Fruit fly (Drosophila melanogaster): ENCODE data around the gene Dnali1.

Gene Dnali1

dm6 chr3R:11869675-11870074 is 23.4 kb downstream of the Dnali1 start (continued):
- TF ChIP-seq CG1647 (GFP tag; optimal IDR thresholded peaks at IDR 0.05) = no peak
- peak; percentile 35 for TF ChIP-seq Fer3 (tag; optimal IDR thresholded peaks at IDR 0.05)
- peak; percentile 30 for TF ChIP-seq CG10267 (tag; optimal IDR thresholded peaks at IDR 0.05)
- peak; percentile 51 for TF ChIP-seq CG6654 (GFP tag; optimal IDR thresholded peaks at IDR 0.05)
- peak; percentile 65 for TF ChIP-seq CG11456 (GFP tag; IDR thresholded peaks at IDR 0.05)
- peak; percentile 47; the same call in 1 of the 2 replicates for TF ChIP-seq ranshi (GFP tag; IDR thresholded peaks at IDR 0.05)
- peak; percentile 34 for TF ChIP-seq D19B (GFP tag; optimal IDR thresholded peaks at IDR 0.05)
- TF ChIP-seq CG11247 (GFP tag; IDR thresholded peaks at IDR 0.05) = peak; percentile 33; the same call in 1 of the 2 replicates
- TF ChIP-seq CG6765 (GFP tag; optimal IDR thresholded peaks at IDR 0.05) = no peak
- peak; percentile 46; the same call in 1 of the 2 replicates for TF ChIP-seq CG31441 (GFP tag; IDR thresholded peaks at IDR 0.05)
- peak; percentile 3 for TF ChIP-seq Abd-B (GFP tag; optimal IDR thresholded peaks at IDR 0.05)
- peak; percentile 59 for TF ChIP-seq CG11504 (tag; optimal IDR thresholded peaks at IDR 0.05)
- peak; percentile 19 for TF ChIP-seq CG18599 (GFP tag; optimal IDR thresholded peaks at IDR 0.05)
- peak; percentile 58 for TF ChIP-seq HLH3B (GFP tag; IDR thresholded peaks at IDR 0.05)
- TF ChIP-seq CG2199 (GFP tag; IDR thresholded peaks at IDR 0.05) = 0 out of 3 replicates have a peak, but pooled peaks have one; percentile 47
- no peak for TF ChIP-seq MTF-1 (GFP tag; optimal IDR thresholded peaks at IDR 0.05; ENCODE audit: borderline replicate concordance)
- peak; percentile 94 for TF ChIP-seq CG18476 (GFP tag; optimal IDR thresholded peaks at IDR 0.05)
- no peak for TF ChIP-seq rib (GFP tag; IDR thresholded peaks at IDR 0.05)
- peak; percentile 52; the same call in 1 of the 2 replicates for TF ChIP-seq E2f1 (GFP tag; IDR thresholded peaks at IDR 0.05)
- TF ChIP-seq fd102C (GFP tag; optimal IDR thresholded peaks at IDR 0.05) = no peak
- TF ChIP-seq row (GFP tag; IDR thresholded peaks at IDR 0.05) = peak; percentile 29; the same call in 1 of the 3 replicates
- peak; percentile 42; the same call in 1 of the 3 replicates for TF ChIP-seq H15 (GFP tag; IDR thresholded peaks at IDR 0.05)
- TF ChIP-seq vvl (GFP tag; IDR thresholded peaks at IDR 0.05) = peak; percentile 5; the same call in 1 of the 2 replicates
- TF ChIP-seq hkb (optimal IDR thresholded peaks at IDR 0.05) = peak; percentile 93
- 0 out of 2 replicates have a peak, but pooled peaks have one; percentile 19 for TF ChIP-seq hkb (GFP tag; IDR thresholded peaks at IDR 0.05)
- peak; percentile 31 for TF ChIP-seq ATbp (GFP tag; optimal IDR thresholded peaks at IDR 0.05)
- peak; percentile 48 for TF ChIP-seq sob (GFP tag; IDR thresholded peaks at IDR 0.05)
- no peak for TF ChIP-seq CG3407 (GFP tag; optimal IDR thresholded peaks at IDR 0.05)
- peak; percentile 10 for TF ChIP-seq CG10147 (GFP tag; optimal IDR thresholded peaks at IDR 0.05)
- peak; percentile 32; the same call in 1 of the 2 replicates for TF ChIP-seq CG14667 (GFP tag; IDR thresholded peaks at IDR 0.05)
- no peak for TF ChIP-seq CG11560 (tag; IDR thresholded peaks at IDR 0.05)
- TF ChIP-seq dati (GFP tag; IDR thresholded peaks at IDR 0.05) = no peak
- no peak for TF ChIP-seq Bteb2 (GFP tag; optimal IDR thresholded peaks at IDR 0.05)
- peak; percentile 49 for TF ChIP-seq D19A (tag; optimal IDR thresholded peaks at IDR 0.05)
- peak; percentile 29; the same call in 1 of the 3 replicates for TF ChIP-seq B-H1 (GFP tag; IDR thresholded peaks at IDR 0.05)
- no peak for TF ChIP-seq luna (GFP tag; optimal IDR thresholded peaks at IDR 0.05)
- peak; percentile 55 for TF ChIP-seq Sox100B (GFP tag; optimal IDR thresholded peaks at IDR 0.05)
- TF ChIP-seq h (optimal IDR thresholded peaks at IDR 0.05) = no peak
- peak; percentile 62; the same call in 2 of the 3 replicates for TF ChIP-seq zfh1 (GFP tag; IDR thresholded peaks at IDR 0.05)
- TF ChIP-seq Atf3 (GFP tag; optimal IDR thresholded peaks at IDR 0.05) = no peak
- TF ChIP-seq Med (GFP tag) = peak; percentile 48
- TF ChIP-seq CG7839 (tag; optimal IDR thresholded peaks at IDR 0.05) = peak; percentile 33
- TF ChIP-seq CG32532 (GFP tag; IDR thresholded peaks at IDR 0.05) = peak; percentile 54; the same call in 1 of the 2 replicates
- TF ChIP-seq ase (GFP tag; IDR thresholded peaks at IDR 0.05) = peak; percentile 54; the same call in 2 of the 3 replicates
- TF ChIP-seq CG11093 (GFP tag; IDR thresholded peaks at IDR 0.05) = 0 out of 3 replicates have a peak, but pooled peaks have one; percentile 39
- TF ChIP-seq CG7987 (GFP tag; optimal IDR thresholded peaks at IDR 0.05) = no peak
- peak; percentile 72 for TF ChIP-seq sens (GFP tag)
- no peak for TF ChIP-seq Nf-YA (GFP tag; IDR thresholded peaks at IDR 0.05)
- TF ChIP-seq sd (tag; optimal IDR thresholded peaks at IDR 0.05) = no peak
- peak; percentile 59 for TF ChIP-seq Rfx (GFP tag; IDR thresholded peaks at IDR 0.05)
- 0 out of 2 replicates have a peak, but pooled peaks have one; percentile 28 for TF ChIP-seq CG32772 (GFP tag; IDR thresholded peaks at IDR 0.05)
- no peak for TF ChIP-seq CG9437 (GFP tag; optimal IDR thresholded peaks at IDR 0.05)

Data from whole organism, embryonic.